Worm (Caenorhabditis elegans) whole organism, L4 larva: Measurements from ENCODE around the gene srx-14.

Source experiments
- F37D6.2 ChIP-seq: sonication (generic microtip); optimal IDR thresholded peaks from 2 replicates; lab custom pipeline; 2016; ENCODE audit warnings: mild to moderate bottlenecking, missing genetic modification characterization, missing compliant biosample characterization
- F44E2.7 ChIP-seq: fragments of 200-800 bp; sonication (Bioruptor generic); IDR thresholded peaks from 2 replicates; pipeline ENCODE4 v2.1.2; 2022; ENCODE audit warnings: missing genetic modification characterization, missing compliant biosample characterization
- R02D3.7 ChIP-seq: fragments of 150-350 bp; sonication (generic microtip); optimal IDR thresholded peaks from 3 replicates; lab custom pipeline; 2014; ENCODE audit warnings: missing biosample characterization, missing genetic modification characterization
- T26A8.4 ChIP-seq: fragments of 200-800 bp; sonication (Bioruptor generic); IDR thresholded peaks from 2 replicates; pipeline ENCODE4 v1.3.6; 2022; ENCODE audit warnings: missing genetic modification characterization, missing compliant biosample characterization
- Y75B8A.6 ChIP-seq: fragments of 200-800 bp; sonication (Bioruptor generic); IDR thresholded peaks from 2 replicates; pipeline ENCODE4 v1.3.6; 2022; ENCODE audit warnings: missing genetic modification reagents, missing genetic modification characterization, missing compliant biosample characterization
- ZK337.2 ChIP-seq: fragments of 200-800 bp; sonication (Bioruptor generic); IDR thresholded peaks from 2 replicates; pipeline ENCODE4 v1.3.6; 2022; ENCODE audit warnings: missing genetic modification reagents, missing genetic modification characterization, missing compliant biosample characterization
- aly-2 ChIP-seq: sonication (generic microtip); optimal IDR thresholded peaks from 2 replicates; lab custom pipeline; 2018; ENCODE audit warnings: missing biosample characterization, missing genetic modification characterization
- arid-1 ChIP-seq: fragments of 200-800 bp; sonication (Bioruptor generic); conservative IDR thresholded peaks from 2 replicates; pipeline ENCODE4 v1.3.6; 2022; ENCODE audit warnings: missing genetic modification reagents, missing genetic modification characterization, missing compliant biosample characterization
- attf-4 ChIP-seq: sonication (generic microtip); optimal IDR thresholded peaks from 3 replicates; lab custom pipeline; 2017; ENCODE audit warnings: missing biosample characterization, missing genetic modification characterization
- ceh-20 ChIP-seq: fragments of 200-800 bp; sonication (Bioruptor generic); IDR thresholded peaks from 2 replicates; pipeline ENCODE4 v1.3.6; 2022; ENCODE audit warnings: missing genetic modification reagents, missing genetic modification characterization, missing compliant biosample characterization
- ceh-28 ChIP-seq: fragments of 150-350 bp; optimal IDR thresholded peaks from 2 replicates; lab custom pipeline; 2014; ENCODE audit warnings: missing biosample characterization, missing genetic modification reagents, missing genetic modification characterization
- ceh-44 ChIP-seq: fragments of 200-800 bp; sonication (Bioruptor generic); IDR thresholded peaks from 2 replicates; pipeline ENCODE4 v1.3.6; 2022; ENCODE audit warnings: missing genetic modification reagents, missing genetic modification characterization, missing compliant biosample characterization
- ceh-62 ChIP-seq: sonication (generic microtip); optimal IDR thresholded peaks from 2 replicates; lab custom pipeline; 2017; ENCODE audit warnings: missing biosample characterization, missing genetic modification characterization
- ceh-82 ChIP-seq: sonication (generic microtip); optimal IDR thresholded peaks from 2 replicates; lab custom pipeline; 2017; ENCODE audit warnings: missing biosample characterization, missing genetic modification characterization
- ctbp-1 ChIP-seq: fragments of 200-800 bp; sonication (Bioruptor generic); IDR thresholded peaks from 2 replicates; pipeline ENCODE4 v1.3.6; 2022; ENCODE audit warnings: missing genetic modification reagents, missing genetic modification characterization, missing compliant biosample characterization
- daf-12 ChIP-seq: fragments of 150-350 bp; optimal IDR thresholded peaks from 2 replicates; lab custom pipeline; 2014; ENCODE audit warnings: missing biosample characterization, missing genetic modification reagents, missing genetic modification characterization
- daf-16 ChIP-seq, 3 experiments: sonication (generic microtip); optimal IDR thresholded peaks; 2 replicates each; lab custom pipeline; 2016 to 2017; ENCODE audit warnings: missing genetic modification characterization in 3 of 3, missing genetic modification reagents in 3 of 3, mild to moderate bottlenecking in 2 of 3, missing compliant biosample characterization in 2 of 3, missing biosample characterization in 1 of 3, moderate library complexity in 1 of 3
- daf-19 ChIP-seq: fragments of 200-800 bp; sonication (Bioruptor generic); conservative IDR thresholded peaks from 2 replicates; pipeline ENCODE4 v1.3.6; 2022; ENCODE audit warnings: missing genetic modification characterization, missing compliant biosample characterization
- daf-8 ChIP-seq: fragments of 200-800 bp; sonication (Bioruptor generic); IDR thresholded peaks from 2 replicates; pipeline ENCODE4 v1.3.6; 2022; ENCODE audit warnings: missing genetic modification characterization, missing compliant biosample characterization
- dmd-9 ChIP-seq: fragments of 200-800 bp; sonication (Bioruptor generic); IDR thresholded peaks from 2 replicates; pipeline ENCODE4 v1.3.6; 2022; ENCODE audit warnings: missing genetic modification reagents, missing genetic modification characterization, missing compliant biosample characterization
- dpl-1 ChIP-seq: fragments of 150-350 bp; optimal IDR thresholded peaks from 2 replicates; lab custom pipeline; 2014; ENCODE audit warnings: missing biosample characterization, missing genetic modification reagents, missing genetic modification characterization
- egl-27 ChIP-seq: sonication (generic microtip); optimal IDR thresholded peaks from 3 replicates; lab custom pipeline; 2017; ENCODE audit warnings: missing biosample characterization, missing genetic modification reagents, missing genetic modification characterization
- egl-43 ChIP-seq: fragments of 200-800 bp; sonication (Bioruptor generic); IDR thresholded peaks from 2 replicates; pipeline ENCODE4 v1.3.6; 2022; ENCODE audit warnings: missing genetic modification reagents, missing genetic modification characterization, missing compliant biosample characterization
- fos-1 ChIP-seq: fragments of 150-350 bp; optimal IDR thresholded peaks from 2 replicates; lab custom pipeline; 2014; ENCODE audit warnings: missing biosample characterization, missing genetic modification characterization
- hif-1 ChIP-seq, 2 experiments: sonication (generic microtip); optimal IDR thresholded peaks; 2 replicates each; lab custom pipeline; 2016 to 2017; ENCODE audit warnings: missing compliant biosample characterization in 2 of 2, missing genetic modification characterization in 2 of 2, missing genetic modification reagents in 2 of 2, missing genotype in 2 of 2, mild to moderate bottlenecking in 1 of 2
- hlh-11 ChIP-seq: fragments of 200-800 bp; sonication (Bioruptor generic); optimal IDR thresholded peaks from 2 replicates; lab custom pipeline; 2018; ENCODE audit warnings: mild to moderate bottlenecking, missing genetic modification characterization, missing compliant biosample characterization
- hmg-1.1 ChIP-seq: fragments of 200-800 bp; sonication (Bioruptor generic); IDR thresholded peaks from 2 replicates; pipeline ENCODE4 v1.3.6; 2022; ENCODE audit warnings: missing genetic modification reagents, missing genetic modification characterization, missing compliant biosample characterization
- lin-13 ChIP-seq: fragments of 150-350 bp; optimal IDR thresholded peaks from 2 replicates; lab custom pipeline; 2014; ENCODE audit warnings: missing biosample characterization, missing genetic modification reagents, missing genetic modification characterization
- lin-29 ChIP-seq: fragments of 200-800 bp; sonication (Bioruptor generic); IDR thresholded peaks from 2 replicates; pipeline ENCODE4 v1.3.6; 2022; ENCODE audit warnings: missing genetic modification reagents, missing genetic modification characterization, missing compliant biosample characterization
- lin-38 ChIP-seq: fragments of 200-800 bp; sonication (Bioruptor generic); IDR thresholded peaks from 2 replicates; pipeline ENCODE4 v1.3.6; 2022; ENCODE audit warnings: missing genetic modification reagents, missing genetic modification characterization, missing compliant biosample characterization
- lir-3 ChIP-seq: sonication (generic microtip); optimal IDR thresholded peaks from 2 replicates; lab custom pipeline; 2016; ENCODE audit warnings: mild to moderate bottlenecking, missing genetic modification characterization, missing compliant biosample characterization
- mdl-1 ChIP-seq, 2 experiments: fragments of 150-350 bp in 1 of 2; sonication (generic microtip) in 1 of 2; optimal IDR thresholded peaks; 2 replicates each; lab custom pipeline; 2014 to 2017; ENCODE audit warnings: missing biosample characterization in 2 of 2, missing genetic modification characterization in 2 of 2
- mxl-3 ChIP-seq: fragments of 200-800 bp; sonication (Bioruptor generic); optimal IDR thresholded peaks from 2 replicates; lab custom pipeline; 2018; ENCODE audit warnings: mild to moderate bottlenecking, missing genetic modification characterization, missing compliant biosample characterization
- nhr-111 ChIP-seq: fragments of 200-800 bp; sonication (Bioruptor generic); optimal IDR thresholded peaks from 2 replicates; lab custom pipeline; 2018; ENCODE audit warnings: mild to moderate bottlenecking, missing genetic modification characterization, missing compliant biosample characterization
- nhr-28 ChIP-seq: fragments of 150-350 bp; optimal IDR thresholded peaks from 2 replicates; lab custom pipeline; 2014; ENCODE audit warnings: missing biosample characterization, missing genetic modification characterization
- nhr-42 ChIP-seq: fragments of 200-800 bp; sonication (Bioruptor generic); IDR thresholded peaks from 2 replicates; pipeline ENCODE4 v1.3.6; 2022; ENCODE audit warnings: missing genetic modification characterization, missing compliant biosample characterization
- nhr-48 ChIP-seq: sonication (generic microtip); optimal IDR thresholded peaks from 2 replicates; lab custom pipeline; 2016; ENCODE audit warnings: mild to moderate bottlenecking, missing genetic modification characterization, missing compliant biosample characterization
- nhr-6 ChIP-seq: fragments of 150-350 bp; optimal IDR thresholded peaks from 2 replicates; lab custom pipeline; 2014; ENCODE audit warnings: missing biosample characterization, missing genetic modification characterization
- nhr-76 ChIP-seq: fragments of 150-350 bp; optimal IDR thresholded peaks from 2 replicates; lab custom pipeline; 2014; ENCODE audit warnings: missing biosample characterization, missing genetic modification characterization
- php-3 ChIP-seq: fragments of 200-800 bp; sonication (Bioruptor generic); IDR thresholded peaks from 2 replicates; pipeline ENCODE4 v1.3.6; 2022; ENCODE audit warnings: missing genetic modification reagents, missing genetic modification characterization, missing compliant biosample characterization
- rbr-2 ChIP-seq: sonication (generic microtip); optimal IDR thresholded peaks from 2 replicates; lab custom pipeline; 2016; ENCODE audit warnings: missing genotype, missing genetic modification characterization, missing compliant biosample characterization
- saeg-2 ChIP-seq: fragments of 200-800 bp; sonication (Bioruptor generic); IDR thresholded peaks from 2 replicates; pipeline ENCODE4 v1.3.6; 2022; ENCODE audit warnings: missing genetic modification reagents, missing genetic modification characterization, missing compliant biosample characterization
- sdz-12 ChIP-seq: fragments of 200-800 bp; sonication (Bioruptor generic); optimal IDR thresholded peaks from 2 replicates; lab custom pipeline; 2018; ENCODE audit warnings: mild to moderate bottlenecking, missing genetic modification characterization, missing compliant biosample characterization
- snpc-4 ChIP-seq: fragments of 150-350 bp; optimal IDR thresholded peaks from 2 replicates; lab custom pipeline; 2014; ENCODE audit warnings: missing biosample characterization, missing genetic modification characterization
- tra-1 ChIP-seq: fragments of 200-800 bp; sonication (Bioruptor generic); IDR thresholded peaks from 2 replicates; pipeline ENCODE4 v1.3.6; 2022; ENCODE audit warnings: missing genetic modification reagents, missing genetic modification characterization, missing compliant biosample characterization
- unc-130 ChIP-seq: sonication (generic microtip); optimal IDR thresholded peaks from 2 replicates; lab custom pipeline; 2016; ENCODE audit warnings: missing genetic modification reagents, missing genetic modification characterization, missing compliant biosample characterization
- unc-62 ChIP-seq, 3 experiments: fragments of 150-350 bp in 1 of 3; sonication (generic microtip); optimal IDR thresholded peaks in 2 of 3; peaks in 1 of 3; 1 replicate in 1 of 3; 2 replicates in 2 of 3; lab custom pipeline; 2014 to 2017; ENCODE audit warnings: missing biosample characterization in 3 of 3, missing genetic modification characterization in 3 of 3, missing genetic modification reagents in 3 of 3, missing genotype in 1 of 3
- vab-7 ChIP-seq: fragments of 200-800 bp; sonication (Bioruptor generic); IDR thresholded peaks from 2 replicates; pipeline ENCODE4 v1.3.6; 2022; ENCODE audit warnings: missing genetic modification reagents, missing genetic modification characterization, missing compliant biosample characterization
- zfp-2 ChIP-seq: sonication (generic microtip); optimal IDR thresholded peaks from 2 replicates; lab custom pipeline; 2016; ENCODE audit warnings: mild to moderate bottlenecking, missing genetic modification characterization, missing compliant biosample characterization
- zfp-3 ChIP-seq: fragments of 200-800 bp; sonication (Bioruptor generic); conservative IDR thresholded peaks from 2 replicates; pipeline ENCODE4 v1.3.6; 2022; ENCODE audit warnings: missing genetic modification reagents, missing genetic modification characterization, missing compliant biosample characterization
- zip-2 ChIP-seq: fragments of 150-350 bp; optimal IDR thresholded peaks from 2 replicates; lab custom pipeline; 2014; ENCODE audit warnings: missing biosample characterization, missing genetic modification characterization
- ztf-7 ChIP-seq: fragments of 150-350 bp; optimal IDR thresholded peaks from 2 replicates; lab custom pipeline; 2014; ENCODE audit warnings: missing biosample characterization, missing genetic modification characterization

srx-14 gene

DNA sequence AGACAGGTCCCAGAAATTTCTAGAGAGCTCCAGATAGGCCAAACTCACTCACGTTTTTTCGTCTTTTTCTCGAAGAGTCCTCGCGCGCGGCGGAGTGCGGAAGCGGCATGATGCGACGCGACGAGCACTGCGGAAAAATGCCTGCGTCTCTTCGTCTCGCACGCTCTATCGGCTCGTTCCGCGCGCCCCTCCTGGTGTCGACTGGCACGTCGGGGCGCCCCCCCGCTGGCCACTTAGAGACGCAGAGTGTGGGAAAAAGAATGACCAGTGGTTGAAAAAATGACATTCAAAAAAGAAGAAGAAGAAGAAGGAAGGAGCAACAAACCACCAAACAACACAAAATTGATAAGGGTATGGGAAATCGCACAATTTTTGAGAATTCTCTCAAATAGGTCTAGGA is 46.1 kb downstream of the srx-14 start, which contains the start of gene znf-782 (continued):
- peak in 1 of 2 experiments; percentile 92 for TF ChIP-seq hif-1 (tag; optimal IDR thresholded peaks at IDR 0.05; lab: Kevin White, UChicago)
- TF ChIP-seq fos-1 (tag; lab: Kevin White, UChicago): no peak
- TF ChIP-seq Y75B8A.6 (GFP tag; lab: Robert Waterston, UW): no peak
- TF ChIP-seq ceh-20: no peak
- 0 out of 2 replicates have a peak, but pooled peaks have one; percentile 6 for TF ChIP-seq lin-29 (GFP tag; lab: Robert Waterston, UW)
- TF ChIP-seq egl-43 (GFP tag; lab: Robert Waterston, UW): peak; percentile 80
- TF ChIP-seq arid-1 (GFP tag; lab: Robert Waterston, UW): peak; percentile 65
- no peak for TF ChIP-seq tra-1 (GFP tag; lab: Robert Waterston, UW)
- TF ChIP-seq ztf-7 (tag; lab: Kevin White, UChicago): no peak
- no peak for TF ChIP-seq lin-13
- peak; percentile 52 for TF ChIP-seq nhr-28
- no peak for TF ChIP-seq ceh-28
- TF ChIP-seq ceh-62 (tag; lab: Kevin White, UChicago): no peak
- TF ChIP-seq F44E2.7: no peak
- peak; percentile 65 for TF ChIP-seq nhr-48 (tag; lab: Kevin White, UChicago)
- TF ChIP-seq nhr-42 (GFP tag; lab: Robert Waterston, UW): no peak
- TF ChIP-seq hlh-11: peak; percentile 95
- no peak for TF ChIP-seq zfp-2 (tag; lab: Kevin White, UChicago)
- peak; percentile 15 for TF ChIP-seq nhr-6 (tag; lab: Kevin White, UChicago)
- TF ChIP-seq dpl-1: no peak
- TF ChIP-seq daf-19: no peak
- TF ChIP-seq daf-16 (GFP tag; optimal IDR thresholded peaks at IDR 0.05; lab: Kevin White, UChicago): peak in 1 of 2 experiments; percentile 43
- TF ChIP-seq daf-16 (tag; optimal IDR thresholded peaks at IDR 0.05; lab: Kevin White, UChicago): peak; percentile 57
- TF ChIP-seq ctbp-1 (GFP tag; lab: Robert Waterston, UW): peak; percentile 65
- peak; percentile 41 for TF ChIP-seq nhr-111 (GFP tag; lab: Kevin White, UChicago)
- TF ChIP-seq ceh-44 (GFP tag; lab: Robert Waterston, UW): no peak
- TF ChIP-seq T26A8.4 (GFP tag; lab: Robert Waterston, UW): peak; percentile 59
- peak; percentile 82 for TF ChIP-seq hmg-1.1 (GFP tag; lab: Robert Waterston, UW)
- TF ChIP-seq daf-12 (tag; lab: Kevin White, UChicago): no peak
- TF ChIP-seq mxl-3: peak; percentile 8
- TF ChIP-seq snpc-4 (tag; lab: Kevin White, UChicago): no peak
- TF ChIP-seq F37D6.2 (tag; lab: Kevin White, UChicago): peak; percentile 65
- TF ChIP-seq lir-3 (tag; lab: Kevin White, UChicago): no peak
- TF ChIP-seq ZK337.2: no peak
- TF ChIP-seq unc-62 (GFP tag; optimal IDR thresholded peaks at IDR 0.05 in 1 of 2; lab: Kevin White, UChicago): no peak
- TF ChIP-seq unc-62 (tag; optimal IDR thresholded peaks at IDR 0.05; lab: Kevin White, UChicago): no peak
- TF ChIP-seq lin-38 (GFP tag; lab: Robert Waterston, UW): peak; percentile 30; the same call in 1 of the 2 replicates
- TF ChIP-seq dmd-9 (GFP tag; lab: Robert Waterston, UW): no peak
- no peak for TF ChIP-seq zfp-3 (GFP tag; lab: Robert Waterston, UW)
- TF ChIP-seq ceh-82 (tag; lab: Kevin White, UChicago): no peak
- TF ChIP-seq php-3 (GFP tag; lab: Robert Waterston, UW): peak; percentile 67
- TF ChIP-seq mdl-1 (tag; optimal IDR thresholded peaks at IDR 0.05; lab: Kevin White, UChicago): peak; percentile 11 to 56
- peak; percentile 67 for TF ChIP-seq saeg-2 (GFP tag; lab: Robert Waterston, UW)
- no peak for TF ChIP-seq sdz-12 (GFP tag; lab: Kevin White, UChicago)
- no peak for TF ChIP-seq vab-7 (GFP tag; lab: Robert Waterston, UW)
- TF ChIP-seq daf-8 (GFP tag; lab: Robert Waterston, UW): no peak
- no peak for TF ChIP-seq R02D3.7
- no peak for TF ChIP-seq zip-2
- TF ChIP-seq aly-2 (tag; lab: Kevin White, UChicago): no peak
- TF ChIP-seq rbr-2 (tag; lab: Kevin White, UChicago): peak; percentile 35
- no peak for TF ChIP-seq unc-130
- no peak for TF ChIP-seq egl-27 (tag; lab: Kevin White, UChicago)
- no peak for TF ChIP-seq nhr-76 (tag; lab: Kevin White, UChicago)
- no peak for TF ChIP-seq attf-4 (tag; lab: Kevin White, UChicago)
